Worm (Caenorhabditis elegans) whole organism, young adult: ENCODE data around the gene B0464.9.

Experiments
- D2030.7 ChIP-seq: fragments of 200-800 bp; sonication (Bioruptor generic); IDR thresholded peaks from 2 replicates; pipeline ENCODE4 v1.3.6; 2022; ENCODE audit warnings: missing genetic modification reagents, missing genetic modification characterization, missing compliant biosample characterization
- pha-4 ChIP-seq: fragments of 150-350 bp; sonication (generic microtip); optimal IDR thresholded peaks from 2 replicates; lab custom pipeline; 2014; ENCODE audit warnings: missing biosample characterization, missing genetic modification reagents, missing genetic modification characterization

- no peak for TF ChIP-seq D2030.7 (GFP tag; lab: Robert Waterston, UW)
- no peak for TF ChIP-seq pha-4
These were observed 46.1 kb downstream of the B0464.9 start for ce11 chrIII:9511660-9512059.
